Worm (Caenorhabditis elegans) whole organism, young adult: ENCODE data around the gene srv-26.

ENCODE experiments used
- B0336.3 ChIP-seq: fragments of 200-800 bp; sonication (Bioruptor generic); IDR thresholded peaks from 2 replicates; pipeline ENCODE4 v1.3.6; 2022; ENCODE audit warnings: missing genetic modification characterization, missing compliant biosample characterization
- ccch-3 ChIP-seq: fragments of 200-800 bp; sonication (Bioruptor generic); optimal IDR thresholded peaks from 2 replicates; lab custom pipeline; 2018; ENCODE audit warnings: mild to moderate bottlenecking, missing genetic modification characterization, missing compliant biosample characterization
- die-1 ChIP-seq: sonication (generic microtip); optimal IDR thresholded peaks from 2 replicates; lab custom pipeline; 2016; ENCODE audit warnings: missing genotype, mild to moderate bottlenecking, missing genetic modification characterization, missing compliant biosample characterization
- egl-18 ChIP-seq: fragments of 200-800 bp; sonication (Bioruptor generic); IDR thresholded peaks from 2 replicates; pipeline ENCODE4 v1.3.6; 2022; ENCODE audit warnings: missing genetic modification reagents, missing genetic modification characterization, missing compliant biosample characterization
- hlh-12 ChIP-seq: sonication (generic microtip); optimal IDR thresholded peaks from 2 replicates; lab custom pipeline; 2016; ENCODE audit warnings: missing genetic modification characterization, missing compliant biosample characterization
- lag-1 ChIP-seq: fragments of 200-800 bp; sonication (Bioruptor generic); IDR thresholded peaks from 2 replicates; pipeline ENCODE4 v1.3.6; 2022; ENCODE audit warnings: missing genetic modification reagents, missing genetic modification characterization, missing compliant biosample characterization
- lin-35 ChIP-seq, 3 experiments: fragments of 150-350 bp in 2 of 3; sonication (generic microtip) in 1 of 3; optimal IDR thresholded peaks; 2 replicates each; lab custom pipeline; 2014 to 2018; ENCODE audit warnings: missing biosample characterization in 3 of 3, missing genetic modification characterization in 3 of 3, missing genetic modification reagents in 3 of 3
- nfya-1 ChIP-seq: sonication (generic microtip); optimal IDR thresholded peaks from 2 replicates; lab custom pipeline; 2017; ENCODE audit warnings: antibody characterized with exemption, missing compliant biosample characterization, missing genetic modification characterization, borderline replicate concordance; ENCODE audit not compliant: insufficient read depth
- pha-4 ChIP-seq: fragments of 150-350 bp; sonication (generic microtip); optimal IDR thresholded peaks from 2 replicates; lab custom pipeline; 2014; ENCODE audit warnings: missing biosample characterization, missing genetic modification reagents, missing genetic modification characterization
- tlf-1 ChIP-seq: fragments of 200-800 bp; sonication (Bioruptor generic); optimal IDR thresholded peaks from 2 replicates; lab custom pipeline; 2018; ENCODE audit warnings: mild to moderate bottlenecking, missing genetic modification characterization, missing compliant biosample characterization
- unc-62 ChIP-seq: fragments of 150-350 bp; optimal IDR thresholded peaks from 2 replicates; lab custom pipeline; 2014; ENCODE audit warnings: missing biosample characterization, missing genetic modification reagents, missing genetic modification characterization

DNA sequence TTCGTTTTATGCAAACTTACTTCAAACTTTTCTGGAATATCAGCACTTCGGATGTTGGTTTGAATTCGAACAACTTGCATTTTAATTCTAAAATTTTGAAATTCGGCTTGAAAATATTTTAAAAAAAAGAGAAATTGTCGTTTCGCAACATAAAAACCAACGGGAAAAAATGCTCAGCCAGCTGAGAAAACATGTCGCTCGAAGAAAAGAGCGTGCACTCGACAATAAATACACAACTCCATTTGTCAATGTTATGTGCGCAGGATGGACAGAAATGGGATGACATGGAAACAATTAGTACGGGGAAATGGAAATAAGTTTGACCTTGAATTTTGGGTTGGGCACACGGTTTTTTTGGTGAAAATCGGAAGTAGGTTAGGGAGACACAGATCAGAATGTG, 34.2 kb upstream of the srv-26 start, which contains the start of gene mif-4:
- TF ChIP-seq hlh-12 (tag; lab: Kevin White, UChicago) (no peak), nfya-1 (tag; lab: Kevin White, UChicago) (no peak), tlf-1 (GFP tag; lab: Kevin White, UChicago) (no peak), ccch-3 (GFP tag; lab: Kevin White, UChicago) (no peak), lin-35 (GFP tag; optimal IDR thresholded peaks at IDR 0.05; lab: Kevin White, UChicago) (no peak), B0336.3 (no peak), lag-1 (GFP tag; lab: Robert Waterston, UW) (no peak), egl-18 (GFP tag; lab: Robert Waterston, UW) (no peak), unc-62 (GFP tag; lab: Kevin White, UChicago) (no peak), die-1 (no peak), pha-4 (tag; lab: Kevin White, UChicago) (no peak)
